Fruit fly (Drosophila melanogaster) whole organism, embryonic: Measurements from ENCODE around the gene CG13113.
A peak's percentile ranks its signal among the peaks of the same experiment; 100 is the strongest.

Experiments
- ATbp ChIP-seq: fragments of 200-800 bp; sonication (Bioruptor generic); optimal IDR thresholded peaks from 2 replicates; lab custom pipeline; 2017; ENCODE audit warnings: missing biosample characterization, mild to moderate bottlenecking, missing genetic modification characterization, missing genetic modification reagents
- Abd-B ChIP-seq: fragments of 200-800 bp; sonication (Bioruptor generic); optimal IDR thresholded peaks from 2 replicates; lab custom pipeline; 2018; ENCODE audit warnings: missing biosample characterization, mild to moderate bottlenecking, missing genetic modification characterization, moderate library complexity
- Bdp1 ChIP-seq: fragments of 200-800 bp; sonication (Bioruptor generic); optimal IDR thresholded peaks from 3 replicates; lab custom pipeline; 2016; ENCODE audit warnings: missing biosample characterization, missing genetic modification characterization
- Bgb ChIP-seq: fragments of 200-800 bp; sonication (Bioruptor generic); IDR thresholded peaks from 2 replicates; pipeline ENCODE4 v1.3.6; 2022; ENCODE audit warnings: missing biosample characterization, missing genetic modification characterization; ENCODE audit not compliant: partially characterized antibody
- BtbVII ChIP-seq: fragments of 200-800 bp; sonication (Bioruptor generic); optimal IDR thresholded peaks from 3 replicates; lab custom pipeline; 2017; ENCODE audit warnings: missing biosample characterization, mild to moderate bottlenecking, missing genetic modification characterization
- C15 ChIP-seq: fragments of 200-800 bp; sonication (Bioruptor generic); IDR thresholded peaks from 3 replicates; pipeline ENCODE4 v1.3.6; 2022; ENCODE audit warnings: missing biosample characterization, missing genetic modification characterization
- CG10462 ChIP-seq: fragments of 200-800 bp; sonication (Bioruptor generic); optimal IDR thresholded peaks from 2 replicates; lab custom pipeline; 2016; ENCODE audit warnings: missing biosample characterization, missing genetic modification characterization
- CG11560 ChIP-seq: fragments of 200-800 bp; sonication (Bioruptor generic); IDR thresholded peaks from 3 replicates; pipeline ENCODE4 v1.3.6; 2022; ENCODE audit warnings: missing biosample characterization, missing genetic modification characterization
- CG12659 ChIP-seq: fragments of 200-800 bp; sonication (Bioruptor generic); optimal IDR thresholded peaks from 3 replicates; lab custom pipeline; 2017; ENCODE audit warnings: mild to moderate bottlenecking, missing biosample characterization, missing genetic modification reagents, missing genetic modification characterization
- CG12744 ChIP-seq: fragments of 200-800 bp; sonication (Bioruptor generic); optimal IDR thresholded peaks from 2 replicates; lab custom pipeline; 2016; ENCODE audit warnings: missing biosample characterization, missing genetic modification characterization
- CG12942 ChIP-seq: fragments of 200-800 bp; sonication (Bioruptor generic); optimal IDR thresholded peaks from 3 replicates; lab custom pipeline; 2016; ENCODE audit warnings: missing biosample characterization, missing genetic modification characterization
- CG17361 ChIP-seq: fragments of 200-800 bp; sonication (Bioruptor generic); IDR thresholded peaks from 3 replicates; pipeline ENCODE4 v1.3.6; 2022; ENCODE audit warnings: missing biosample characterization, missing genetic modification characterization
- CG18619 ChIP-seq: fragments of 200-800 bp; sonication (Bioruptor generic); optimal IDR thresholded peaks from 3 replicates; lab custom pipeline; 2017; ENCODE audit warnings: missing biosample characterization, mild to moderate bottlenecking, missing genetic modification characterization
- CG31224 ChIP-seq: fragments of 200-800 bp; sonication (Bioruptor generic); IDR thresholded peaks from 2 replicates; pipeline ENCODE4 v1.3.6; 2022; ENCODE audit warnings: missing biosample characterization, missing genetic modification characterization
- CG31365 ChIP-seq: fragments of 200-800 bp; sonication (Bioruptor generic); optimal IDR thresholded peaks from 2 replicates; lab custom pipeline; 2018; ENCODE audit warnings: missing biosample characterization, mild to moderate bottlenecking, missing genetic modification characterization
- CG32772 ChIP-seq: fragments of 200-800 bp; sonication (Bioruptor generic); IDR thresholded peaks from 2 replicates; pipeline ENCODE4 v1.3.6; 2022; ENCODE audit warnings: missing biosample characterization, missing genetic modification characterization
- CG42726 ChIP-seq: fragments of 200-800 bp; sonication (Bioruptor generic); IDR thresholded peaks from 2 replicates; pipeline ENCODE4 v1.3.6; 2022; ENCODE audit warnings: missing biosample characterization, missing genetic modification characterization; ENCODE audit not compliant: partially characterized antibody
- CG7372 ChIP-seq: fragments of 200-800 bp; sonication (Bioruptor generic); IDR thresholded peaks from 2 replicates; pipeline ENCODE4 v1.3.6; 2022; ENCODE audit warnings: missing biosample characterization, missing genetic modification characterization
- CG8478 ChIP-seq: fragments of >200 bp; optimal IDR thresholded peaks from 2 replicates; lab custom pipeline; 2018
- CG9609 ChIP-seq: fragments of 200-800 bp; sonication (Bioruptor generic); optimal IDR thresholded peaks from 3 replicates; lab custom pipeline; 2016; ENCODE audit warnings: missing biosample characterization, missing genetic modification characterization
- CkIIα-i1 ChIP-seq: fragments of 200-800 bp; sonication (Bioruptor generic); IDR thresholded peaks from 2 replicates; pipeline ENCODE4 v1.3.6; 2022; ENCODE audit warnings: missing biosample characterization, missing genetic modification characterization
- D ChIP-seq, 2 experiments: fragments of 200-800 bp in 1 of 2; fragments of >200 bp in 1 of 2; sonication (Bioruptor generic) in 1 of 2; optimal IDR thresholded peaks; 2 replicates in 1 of 2; 3 replicates in 1 of 2; lab custom pipeline; 2017; ENCODE audit warnings: mild to moderate bottlenecking in 1 of 2, missing biosample characterization in 1 of 2, missing genetic modification characterization in 1 of 2, missing genetic modification reagents in 1 of 2
- Dfd ChIP-seq, 2 experiments: fragments of >200 bp; optimal IDR thresholded peaks; 2 replicates each; lab custom pipeline; 2017; ENCODE audit warnings: missing biosample characterization in 2 of 2, missing genetic modification characterization in 2 of 2
- Dip2 ChIP-seq: fragments of 200-800 bp; sonication (Bioruptor generic); IDR thresholded peaks from 2 replicates; pipeline ENCODE4 v1.3.6; 2022; ENCODE audit warnings: missing biosample characterization, missing genetic modification characterization
- Dip3 ChIP-seq: fragments of 200-800 bp; sonication (Bioruptor generic); optimal IDR thresholded peaks from 3 replicates; lab custom pipeline; 2016; ENCODE audit warnings: missing biosample characterization, missing genetic modification characterization
- HHEX ChIP-seq: fragments of 200-800 bp; sonication (Bioruptor generic); optimal IDR thresholded peaks from 3 replicates; lab custom pipeline; 2017; ENCODE audit warnings: missing biosample characterization, mild to moderate bottlenecking, missing genetic modification characterization, missing genetic modification reagents
- HLH4C ChIP-seq: fragments of 200-800 bp; sonication (Bioruptor generic); IDR thresholded peaks from 3 replicates; pipeline ENCODE4 v1.3.6; 2022; ENCODE audit warnings: missing biosample characterization, missing genetic modification characterization; ENCODE audit not compliant: partially characterized antibody
- Hmr ChIP-seq: fragments of 200-800 bp; sonication (Bioruptor generic); optimal IDR thresholded peaks from 3 replicates; lab custom pipeline; 2017; ENCODE audit warnings: mild to moderate bottlenecking, missing biosample characterization, missing genetic modification reagents, missing genetic modification characterization
- Hmx ChIP-seq: fragments of 200-800 bp; sonication (Bioruptor generic); optimal IDR thresholded peaks from 2 replicates; lab custom pipeline; 2016; ENCODE audit warnings: missing biosample characterization, missing genetic modification characterization
- Hr51 ChIP-seq, 2 experiments: fragments of 200-800 bp; sonication (Bioruptor generic); optimal IDR thresholded peaks; 2 replicates in 1 of 2; 3 replicates in 1 of 2; lab custom pipeline; 2016 to 2018; ENCODE audit warnings: missing biosample characterization in 2 of 2, missing genetic modification characterization in 2 of 2, mild to moderate bottlenecking in 1 of 2, moderate library complexity in 1 of 2
- Lpt ChIP-seq: fragments of >200 bp; optimal IDR thresholded peaks from 2 replicates; lab custom pipeline; 2018; ENCODE audit warnings: missing biosample characterization, missing genetic modification characterization
- Mad ChIP-seq: fragments of 200-800 bp; sonication (Bioruptor generic); optimal IDR thresholded peaks from 2 replicates; lab custom pipeline; 2016; ENCODE audit warnings: missing biosample characterization, missing genetic modification characterization
- Neu2 ChIP-seq: fragments of 200-800 bp; sonication (Bioruptor generic); optimal IDR thresholded peaks from 3 replicates; lab custom pipeline; 2016; ENCODE audit warnings: missing biosample characterization, missing genetic modification characterization, borderline replicate concordance
- Rx ChIP-seq: fragments of 200-800 bp; sonication (Bioruptor generic); IDR thresholded peaks from 2 replicates; pipeline ENCODE4 v1.3.6; 2022; ENCODE audit warnings: missing biosample characterization, missing genetic modification characterization
- Stat92E ChIP-seq, 3 experiments: fragments of >200 bp in 2 of 3; fragments of 200-800 bp in 1 of 3; sonication (Bioruptor generic) in 1 of 3; optimal IDR thresholded peaks; 2 replicates each; lab custom pipeline; 2017 to 2019; ENCODE audit warnings: missing biosample characterization in 3 of 3, missing genetic modification characterization in 3 of 3, mild to moderate bottlenecking in 1 of 3, moderate library complexity in 1 of 3
- TFAM ChIP-seq: fragments of 200-800 bp; sonication (Bioruptor generic); optimal IDR thresholded peaks from 2 replicates; lab custom pipeline; 2017; ENCODE audit warnings: missing biosample characterization, missing genetic modification characterization, inconsistent platforms
- ab ChIP-seq: fragments of 200-800 bp; sonication (Bioruptor generic); optimal IDR thresholded peaks from 2 replicates; lab custom pipeline; 2016; ENCODE audit warnings: missing biosample characterization, missing genetic modification characterization
- bigmax ChIP-seq: fragments of 200-800 bp; sonication (Bioruptor generic); optimal IDR thresholded peaks from 2 replicates; lab custom pipeline; 2018; ENCODE audit warnings: missing biosample characterization, mild to moderate bottlenecking, missing genetic modification characterization
- corto ChIP-seq: fragments of 200-800 bp; sonication (Bioruptor generic); optimal IDR thresholded peaks from 2 replicates; lab custom pipeline; 2016; ENCODE audit warnings: missing biosample characterization, mild to moderate bottlenecking, missing genetic modification characterization, moderate library complexity
- dati ChIP-seq: fragments of 200-800 bp; sonication (Bioruptor generic); IDR thresholded peaks from 2 replicates; pipeline ENCODE4 v1.3.6; 2022; ENCODE audit warnings: missing biosample characterization, missing genetic modification characterization
- dmrt11E ChIP-seq: fragments of 200-800 bp; sonication (Bioruptor generic); optimal IDR thresholded peaks from 3 replicates; lab custom pipeline; 2018; ENCODE audit warnings: missing biosample characterization, mild to moderate bottlenecking, missing genetic modification characterization, moderate library complexity
- ems ChIP-seq: fragments of 200-800 bp; sonication (Bioruptor generic); optimal IDR thresholded peaks from 3 replicates; lab custom pipeline; 2016; ENCODE audit warnings: missing biosample characterization, missing genetic modification characterization
- ewg ChIP-seq: fragments of 200-800 bp; sonication (Bioruptor generic); optimal IDR thresholded peaks from 3 replicates; lab custom pipeline; 2017; ENCODE audit warnings: mild to moderate bottlenecking, missing biosample characterization, missing genetic modification reagents, missing genetic modification characterization
- fd96Cb ChIP-seq: fragments of 200-800 bp; sonication (Bioruptor generic); optimal IDR thresholded peaks from 2 replicates; lab custom pipeline; 2018; ENCODE audit warnings: missing biosample characterization, mild to moderate bottlenecking, missing genetic modification characterization, moderate library complexity
- jumu ChIP-seq: fragments of 200-800 bp; sonication (Bioruptor generic); optimal IDR thresholded peaks from 3 replicates; lab custom pipeline; 2016; ENCODE audit warnings: missing biosample characterization, missing genetic modification characterization
- knrl ChIP-seq: fragments of 200-800 bp; sonication (Bioruptor generic); IDR thresholded peaks from 3 replicates; pipeline ENCODE4 v1.3.6; 2022; ENCODE audit warnings: missing biosample characterization, missing genetic modification characterization; ENCODE audit not compliant: partially characterized antibody
- mirr ChIP-seq: fragments of 200-800 bp; sonication (Bioruptor generic); optimal IDR thresholded peaks from 3 replicates; lab custom pipeline; 2018; ENCODE audit warnings: missing biosample characterization, mild to moderate bottlenecking, missing genetic modification characterization
- sens-2 ChIP-seq: fragments of 200-800 bp; sonication (Bioruptor generic); IDR thresholded peaks from 2 replicates; pipeline ENCODE4 v1.3.6; 2022; ENCODE audit warnings: missing biosample characterization, missing genetic modification characterization
- trem ChIP-seq: fragments of 200-800 bp; optimal IDR thresholded peaks from 3 replicates; lab custom pipeline; 2019; ENCODE audit warnings: missing biosample characterization, mild to moderate bottlenecking, missing genetic modification characterization, moderate library complexity
- zf30C ChIP-seq: fragments of 200-800 bp; sonication (Bioruptor generic); optimal IDR thresholded peaks from 3 replicates; lab custom pipeline; 2018; ENCODE audit warnings: missing biosample characterization, mild to moderate bottlenecking, missing genetic modification characterization

Gene CG13113

dm6 chr2L:9525719-9526118, 18.3 kb upstream of the CG13113 start (continued):
- TF ChIP-seq Hmx (GFP tag; lab: Kevin White, UChicago) (no peak), mirr (GFP tag; lab: Kevin White, UChicago) (peak; percentile 98), ATbp (GFP tag; lab: Kevin White, UChicago) (peak; percentile 97), CG9609 (peak; percentile 76), CG12659 (GFP tag; lab: Kevin White, UChicago) (peak; percentile 89), Dip3 (GFP tag; lab: Kevin White, UChicago) (peak; percentile 53), zf30C (GFP tag; lab: Kevin White, UChicago) (peak; percentile 35), CG11560 (no peak), TFAM (GFP tag; lab: Kevin White, UChicago) (peak; percentile 83), CG31224 (peak; percentile 89), CkIIα-i1 (no peak; the same call in 1 of the 2 replicates), Lpt (no peak), CG31365 (tag; lab: Kevin White, UChicago) (peak; percentile 86), D (optimal IDR thresholded peaks at IDR 0.05; lab: Kevin White, UChicago) (no peak), D (GFP tag; optimal IDR thresholded peaks at IDR 0.05; lab: Kevin White, UChicago) (peak; percentile 86), Mad (GFP tag; lab: Kevin White, UChicago) (peak; percentile 75), CG12744 (GFP tag; lab: Kevin White, UChicago) (peak; percentile 90), HHEX (GFP tag; lab: Kevin White, UChicago) (peak; percentile 94), dati (GFP tag; lab: Robert Waterston, UW) (peak; percentile 40; the same call in 1 of the 2 replicates), fd96Cb (tag; lab: Kevin White, UChicago) (peak; percentile 44), CG12942 (GFP tag; lab: Kevin White, UChicago) (peak; percentile 89), corto (GFP tag; lab: Kevin White, UChicago) (no peak), knrl (GFP tag; lab: Robert Waterston, UW) (no peak), Neu2 (GFP tag; lab: Kevin White, UChicago) (no peak), C15 (peak; percentile 68; the same call in 1 of the 3 replicates), CG18619 (GFP tag; lab: Kevin White, UChicago) (peak; percentile 89), ems (GFP tag; lab: Kevin White, UChicago) (peak; percentile 70), CG7372 (GFP tag; lab: Robert Waterston, UW) (peak; percentile 79), CG17361 (GFP tag; lab: Robert Waterston, UW) (peak; percentile 64; the same call in 2 of the 3 replicates), dmrt11E (tag; lab: Kevin White, UChicago) (peak; percentile 85), CG8478 (lab: Kevin White, UChicago) (no peak), CG32772 (GFP tag; lab: Robert Waterston, UW) (no peak), Bgb (GFP tag; lab: Robert Waterston, UW) (no peak), ab (no peak), Dip2 (GFP tag; lab: Robert Waterston, UW) (no peak), ewg (peak; percentile 71), bigmax (peak; percentile 72), jumu (peak; percentile 47), Abd-B (no peak), Hmr (GFP tag; lab: Kevin White, UChicago) (peak; percentile 94), HLH4C (GFP tag; lab: Robert Waterston, UW) (no peak), Hr51 (GFP tag; optimal IDR thresholded peaks at IDR 0.05; lab: Kevin White, UChicago) (peak; percentile 41 to 90), Bdp1 (GFP tag; lab: Kevin White, UChicago) (peak; percentile 85), Stat92E (GFP tag; optimal IDR thresholded peaks at IDR 0.05; lab: Kevin White, UChicago) (peak in 1 of 3 experiments; percentile 49), CG42726 (GFP tag; lab: Robert Waterston, UW) (no peak), BtbVII (peak; percentile 95), Rx (GFP tag; lab: Robert Waterston, UW) (0 out of 2 replicates have a peak, but pooled peaks have one; percentile 44), CG10462 (GFP tag; lab: Kevin White, UChicago) (peak; percentile 73), trem (tag; lab: Kevin White, UChicago) (peak; percentile 63), sens-2 (GFP tag; lab: Robert Waterston, UW) (no peak; the same call in 1 of the 2 replicates), Dfd (GFP tag; optimal IDR thresholded peaks at IDR 0.05; lab: Kevin White, UChicago) (no peak)
